Fruit fly (Drosophila melanogaster): ENCODE data around the gene Tim9b.

DNA sequence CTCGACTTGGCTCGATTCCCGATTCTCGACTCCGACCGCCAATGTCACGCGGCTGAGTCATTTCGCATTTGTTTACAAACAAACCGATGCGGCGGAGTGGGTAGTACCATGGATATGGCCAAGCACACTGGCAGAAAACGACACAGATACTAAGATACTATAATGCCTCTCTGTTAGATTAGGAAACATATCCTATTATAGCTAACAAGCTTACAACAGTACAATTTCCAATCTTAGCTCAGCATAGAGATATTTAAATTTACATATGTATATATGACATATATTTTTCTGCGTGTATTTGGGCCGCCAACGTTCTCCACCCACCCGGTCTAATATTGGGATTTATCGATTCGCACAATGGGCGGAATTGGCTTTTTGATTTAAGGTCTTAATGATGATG lies 14.4 kb downstream of the Tim9b start:
- TF ChIP-seq Pif1A (GFP tag; optimal IDR thresholded peaks at IDR 0.05) (peak; percentile 72), CG34367 (tag; optimal IDR thresholded peaks at IDR 0.05) (peak; percentile 55), Ets98B (GFP tag; IDR thresholded peaks at IDR 0.05) (peak; percentile 89), CG8159 (tag; optimal IDR thresholded peaks at IDR 0.05) (peak; percentile 72), CG15710 (tag; optimal IDR thresholded peaks at IDR 0.05) (peak; percentile 58), CG8301 (tag; optimal IDR thresholded peaks at IDR 0.05) (peak; percentile 83), Snoo (tag; optimal IDR thresholded peaks at IDR 0.05) (peak; percentile 72), rn (GFP tag; IDR thresholded peaks at IDR 0.05) (peak; percentile 59), fd96Ca (GFP tag; IDR thresholded peaks at IDR 0.05) (peak; percentile 82), EcR (GFP tag; optimal IDR thresholded peaks at IDR 0.05) (no peak), Pif1B (GFP tag; optimal IDR thresholded peaks at IDR 0.05) (peak; percentile 73), D1 (tag; optimal IDR thresholded peaks at IDR 0.05) (no peak)

All from whole organism, pupa.